Worm (Caenorhabditis elegans) whole organism, L2 larva: Measurements from ENCODE around the gene C07D10.6.

Source experiments
- F13H6.1 ChIP-seq: sonication (generic microtip); optimal IDR thresholded peaks from 2 replicates; lab custom pipeline; 2016; ENCODE audit warnings: missing genetic modification characterization, missing compliant biosample characterization
- crh-2 ChIP-seq: sonication (generic microtip); optimal IDR thresholded peaks from 2 replicates; lab custom pipeline; 2017; ENCODE audit warnings: missing biosample characterization, missing genetic modification characterization
- elt-1 ChIP-seq: fragments of 150-350 bp; optimal IDR thresholded peaks from 2 replicates; lab custom pipeline; 2014; ENCODE audit warnings: missing biosample characterization, missing genetic modification characterization
- fos-1 ChIP-seq: fragments of 150-350 bp; optimal IDR thresholded peaks from 2 replicates; lab custom pipeline; 2014; ENCODE audit warnings: missing biosample characterization, missing genetic modification characterization
- lin-39 ChIP-seq: fragments of 150-350 bp; optimal IDR thresholded peaks from 2 replicates; lab custom pipeline; 2014; ENCODE audit warnings: missing biosample characterization, missing genetic modification reagents, missing genetic modification characterization
- lsy-2 ChIP-seq, 2 experiments: fragments of 150-350 bp in 1 of 2; sonication (generic microtip) in 1 of 2; optimal IDR thresholded peaks; 2 replicates each; lab custom pipeline; 2014 to 2017; ENCODE audit warnings: missing biosample characterization in 2 of 2, missing genetic modification characterization in 2 of 2
- mab-5 ChIP-seq: fragments of 150-350 bp; optimal IDR thresholded peaks from 2 replicates; lab custom pipeline; 2014; ENCODE audit warnings: missing biosample characterization, missing genetic modification characterization
- mdl-1 ChIP-seq, 2 experiments: fragments of 150-350 bp in 1 of 2; sonication (generic microtip) in 1 of 2; optimal IDR thresholded peaks; 2 replicates each; lab custom pipeline; 2017; ENCODE audit warnings: missing biosample characterization in 2 of 2, missing genetic modification characterization in 2 of 2
- nhr-12 ChIP-seq: fragments of 150-350 bp; optimal IDR thresholded peaks from 2 replicates; lab custom pipeline; 2014; ENCODE audit warnings: missing biosample characterization, missing genetic modification characterization
- nhr-129 ChIP-seq: fragments of 150-350 bp; optimal IDR thresholded peaks from 2 replicates; lab custom pipeline; 2014; ENCODE audit warnings: missing biosample characterization, missing genetic modification characterization
- nhr-25 ChIP-seq: fragments of 150-350 bp; sonication (generic microtip); optimal IDR thresholded peaks from 3 replicates; lab custom pipeline; 2014; ENCODE audit warnings: missing biosample characterization, missing genetic modification characterization
- skn-1 ChIP-seq: sonication (generic microtip); optimal IDR thresholded peaks from 2 replicates; lab custom pipeline; 2017; ENCODE audit warnings: missing biosample characterization, missing genetic modification characterization
- sma-9 ChIP-seq, 2 experiments: fragments of 150-350 bp in 1 of 2; sonication (generic microtip) in 1 of 2; optimal IDR thresholded peaks; 2 replicates each; lab custom pipeline; 2014 to 2016; ENCODE audit warnings: missing genetic modification characterization in 2 of 2, mild to moderate bottlenecking in 1 of 2, missing biosample characterization in 1 of 2, missing compliant biosample characterization in 1 of 2, missing genetic modification reagents in 1 of 2, moderate library complexity in 1 of 2
- unc-55 ChIP-seq: fragments of 150-350 bp; sonication (generic microtip); optimal IDR thresholded peaks from 3 replicates; lab custom pipeline; 2014; ENCODE audit warnings: missing biosample characterization, missing genetic modification reagents, missing genetic modification characterization
- zag-1 ChIP-seq: fragments of 150-350 bp; optimal IDR thresholded peaks from 2 replicates; lab custom pipeline; 2014; ENCODE audit warnings: missing biosample characterization, missing genetic modification characterization
- ztf-11 ChIP-seq: sonication (generic microtip); optimal IDR thresholded peaks from 2 replicates; lab custom pipeline; 2017; ENCODE audit warnings: missing biosample characterization, missing genetic modification characterization

C07D10.6 gene

DNA sequence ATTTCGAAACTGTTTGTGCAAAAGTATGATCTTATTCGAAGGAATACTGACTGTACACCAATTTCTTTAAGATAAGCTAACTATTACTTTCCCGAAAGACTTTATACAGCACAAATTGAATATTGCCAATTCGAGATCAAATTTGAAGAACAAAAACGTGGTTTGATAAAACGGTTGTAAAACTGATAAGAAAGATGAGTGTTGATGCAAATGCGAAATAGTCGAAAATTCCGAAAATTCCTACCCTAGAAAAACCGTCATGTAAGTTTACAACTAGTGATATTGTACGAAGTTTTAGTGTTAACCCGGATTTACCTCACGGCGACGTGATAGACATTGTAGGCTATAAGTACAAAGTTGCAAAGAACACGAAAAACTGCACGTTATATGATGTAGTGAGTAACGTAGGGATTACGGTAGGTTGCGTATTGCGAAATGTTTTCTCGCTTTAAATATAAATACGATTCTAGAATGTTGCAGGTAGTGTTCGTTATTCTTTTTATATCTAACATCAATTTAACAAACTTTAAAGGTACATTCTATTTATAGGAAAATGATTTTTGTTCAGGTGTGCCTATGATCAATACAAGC, 41.8 kb downstream of the C07D10.6 start:
- TF ChIP-seq crh-2 (tag; lab: Kevin White, UChicago) (peak; percentile 38), sma-9 (GFP tag; optimal IDR thresholded peaks at IDR 0.05; lab: Kevin White, UChicago) (peak; percentile 38), sma-9 (tag; optimal IDR thresholded peaks at IDR 0.05; lab: Kevin White, UChicago) (no peak), ztf-11 (tag; lab: Kevin White, UChicago) (no peak), mab-5 (tag; lab: Kevin White, UChicago) (no peak), lsy-2 (tag; optimal IDR thresholded peaks at IDR 0.05; lab: Kevin White, UChicago) (peak in 1 of 2 experiments; percentile 62), skn-1 (tag; lab: Kevin White, UChicago) (no peak), mdl-1 (tag; optimal IDR thresholded peaks at IDR 0.05; lab: Kevin White, UChicago) (no peak), F13H6.1 (tag; lab: Kevin White, UChicago) (no peak), nhr-129 (peak; percentile 83), fos-1 (peak; percentile 27), nhr-12 (tag; lab: Kevin White, UChicago) (no peak), nhr-25 (tag; lab: Kevin White, UChicago) (no peak), zag-1 (tag; lab: Kevin White, UChicago) (no peak), elt-1 (no peak), lin-39 (tag; lab: Kevin White, UChicago) (no peak), unc-55 (GFP tag; lab: Kevin White, UChicago) (no peak)
